Fruit fly (Drosophila melanogaster) whole organism, adult: ENCODE results near the gene CG15880.
A peak's percentile ranks its signal among the peaks of the same experiment; 100 is the strongest.

Experiments used
- CG11617 ChIP-seq: fragments of 200-800 bp; sonication (Bioruptor generic); optimal IDR thresholded peaks from 2 replicates; lab custom pipeline; 2017; ENCODE audit warnings: mild to moderate bottlenecking, missing biosample characterization, missing genetic modification reagents, missing genetic modification characterization
- CG12768 ChIP-seq: fragments of 200-800 bp; sonication (Bioruptor generic); optimal IDR thresholded peaks from 2 replicates; lab custom pipeline; 2017; ENCODE audit warnings: missing biosample characterization, missing genetic modification characterization, mild to moderate bottlenecking, moderate library complexity, missing genetic modification reagents
- CG14711 ChIP-seq: fragments of 200-800 bp; sonication (Bioruptor generic); optimal IDR thresholded peaks from 2 replicates; lab custom pipeline; 2018; ENCODE audit warnings: missing biosample characterization, mild to moderate bottlenecking, missing genetic modification characterization, moderate library complexity
- CG1620 ChIP-seq: fragments of 200-800 bp; sonication (Bioruptor generic); optimal IDR thresholded peaks from 2 replicates; lab custom pipeline; 2016; ENCODE audit warnings: missing biosample characterization, missing genetic modification characterization
- CG33017 ChIP-seq: fragments of 200-800 bp; sonication (Bioruptor generic); optimal IDR thresholded peaks from 2 replicates; lab custom pipeline; 2018; ENCODE audit warnings: missing biosample characterization, mild to moderate bottlenecking, missing genetic modification characterization, moderate library complexity
- CG5204 ChIP-seq: fragments of 200-800 bp; sonication (Bioruptor generic); optimal IDR thresholded peaks from 2 replicates; lab custom pipeline; 2016; ENCODE audit warnings: missing biosample characterization, missing genetic modification characterization
- CG7045 ChIP-seq: fragments of 200-800 bp; sonication (Bioruptor generic); optimal IDR thresholded peaks from 2 replicates; lab custom pipeline; 2017; ENCODE audit warnings: missing biosample characterization, mild to moderate bottlenecking, missing genetic modification characterization
- CG7101 ChIP-seq: fragments of 200-800 bp; sonication (Bioruptor generic); optimal IDR thresholded peaks from 2 replicates; lab custom pipeline; 2018; ENCODE audit warnings: missing biosample characterization, mild to moderate bottlenecking, missing genetic modification characterization, moderate library complexity
- Clk ChIP-seq: fragments of 200-800 bp; sonication (Bioruptor generic); optimal IDR thresholded peaks from 2 replicates; lab custom pipeline; 2017; ENCODE audit warnings: missing biosample characterization, missing genetic modification characterization
- Crg-1 ChIP-seq: fragments of 200-800 bp; sonication (Bioruptor generic); optimal IDR thresholded peaks from 2 replicates; lab custom pipeline; 2016; ENCODE audit warnings: missing biosample characterization, missing genetic modification characterization
- Hr96 ChIP-seq: fragments of 200-800 bp; sonication (Bioruptor generic); optimal IDR thresholded peaks from 2 replicates; lab custom pipeline; 2016; ENCODE audit warnings: missing biosample characterization, missing genetic modification characterization
- Mnt ChIP-seq: fragments of 200-800 bp; sonication (Bioruptor generic); optimal IDR thresholded peaks from 2 replicates; lab custom pipeline; 2016; ENCODE audit warnings: missing biosample characterization, mild to moderate bottlenecking, missing genetic modification characterization
- bab1 ChIP-seq: fragments of 200-800 bp; sonication (Bioruptor generic); optimal IDR thresholded peaks from 3 replicates; lab custom pipeline; 2019; ENCODE audit warnings: missing biosample characterization, mild to moderate bottlenecking, missing genetic modification characterization, moderate library complexity
- cic ChIP-seq: fragments of 200-800 bp; sonication (Bioruptor generic); optimal IDR thresholded peaks from 2 replicates; lab custom pipeline; 2017; ENCODE audit warnings: missing biosample characterization, mild to moderate bottlenecking, missing genetic modification characterization, moderate library complexity
- cnc ChIP-seq, 2 experiments: fragments of >200 bp; optimal IDR thresholded peaks; 2 replicates each; lab custom pipeline; 2017
- kay ChIP-seq: fragments of 200-800 bp; sonication (Bioruptor generic); peaks from one replicate; lab custom pipeline; 2016; ENCODE audit warnings: missing biosample characterization, missing genetic modification characterization, borderline replicate concordance
- ovo ChIP-seq: fragments of 200-800 bp; sonication (Bioruptor generic); optimal IDR thresholded peaks from 2 replicates; lab custom pipeline; 2016; ENCODE audit warnings: missing biosample characterization, missing genetic modification characterization
- pad ChIP-seq: fragments of 200-800 bp; sonication (Bioruptor generic); optimal IDR thresholded peaks from 3 replicates; lab custom pipeline; 2017; ENCODE audit warnings: missing biosample characterization, missing genetic modification characterization, mild to moderate bottlenecking, moderate library complexity, missing genetic modification reagents
- tj ChIP-seq: fragments of 200-800 bp; sonication (Bioruptor generic); optimal IDR thresholded peaks from 3 replicates; lab custom pipeline; 2017; ENCODE audit warnings: missing biosample characterization, mild to moderate bottlenecking, missing genetic modification characterization, moderate library complexity
- toe ChIP-seq: fragments of 200-800 bp; sonication (Bioruptor generic); optimal IDR thresholded peaks from 2 replicates; lab custom pipeline; 2016; ENCODE audit warnings: missing biosample characterization, missing genetic modification characterization

Gene CG15880

DNA sequence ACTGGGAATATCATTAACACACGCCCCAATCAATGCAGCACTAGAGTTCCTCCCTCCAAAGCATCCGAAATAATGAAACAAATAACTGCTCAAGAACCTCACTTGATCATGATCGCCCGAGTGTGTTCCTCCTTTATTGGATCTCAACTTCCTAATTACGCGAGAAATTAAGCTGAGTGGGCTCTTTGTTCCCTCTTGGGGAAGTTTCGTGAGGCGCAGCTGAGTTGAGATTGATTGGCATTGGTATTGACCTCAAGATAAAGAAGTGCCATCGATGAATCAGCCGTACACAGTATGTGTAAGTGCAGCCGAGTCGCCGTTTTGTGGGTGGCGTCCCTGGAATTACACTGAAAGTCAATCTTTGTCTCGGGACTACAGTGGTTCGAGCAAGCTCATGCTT, 25.1 kb upstream of the CG15880 start:
- no peak for TF ChIP-seq CG1620 (GFP tag; lab: Kevin White, UChicago)
- TF ChIP-seq tj (GFP tag; lab: Kevin White, UChicago), result peak; percentile 57

dm6 chr2L:841708-842107, 24.0 kb upstream of the CG15880 start:
- TF ChIP-seq toe (GFP tag; lab: Kevin White, UChicago) (peak; percentile 18), cic (GFP tag; lab: Kevin White, UChicago) (no peak), bab1 (GFP tag; lab: Kevin White, UChicago) (peak; percentile 93), Mnt (GFP tag; lab: Kevin White, UChicago) (no peak), CG11617 (GFP tag; lab: Kevin White, UChicago) (peak; percentile 49), pad (GFP tag; lab: Kevin White, UChicago) (peak; percentile 64), CG7101 (peak; percentile 72), Hr96 (GFP tag; lab: Kevin White, UChicago) (peak; percentile 66), Clk (GFP tag; lab: Kevin White, UChicago) (peak; percentile 13), ovo (GFP tag; lab: Kevin White, UChicago) (no peak), tj (GFP tag; lab: Kevin White, UChicago) (peak; percentile 98), CG33017 (tag; lab: Kevin White, UChicago) (peak; percentile 54), Crg-1 (GFP tag; lab: Kevin White, UChicago) (no peak), cnc (optimal IDR thresholded peaks at IDR 0.05; lab: Kevin White, UChicago) (no peak), CG7045 (peak; percentile 82), CG14711 (tag; lab: Kevin White, UChicago) (peak; percentile 78), CG5204 (no peak), CG1620 (GFP tag; lab: Kevin White, UChicago) (peak; percentile 50), CG12768 (GFP tag; lab: Kevin White, UChicago) (peak; percentile 81), kay (GFP tag; lab: Kevin White, UChicago) (no peak)

DNA sequence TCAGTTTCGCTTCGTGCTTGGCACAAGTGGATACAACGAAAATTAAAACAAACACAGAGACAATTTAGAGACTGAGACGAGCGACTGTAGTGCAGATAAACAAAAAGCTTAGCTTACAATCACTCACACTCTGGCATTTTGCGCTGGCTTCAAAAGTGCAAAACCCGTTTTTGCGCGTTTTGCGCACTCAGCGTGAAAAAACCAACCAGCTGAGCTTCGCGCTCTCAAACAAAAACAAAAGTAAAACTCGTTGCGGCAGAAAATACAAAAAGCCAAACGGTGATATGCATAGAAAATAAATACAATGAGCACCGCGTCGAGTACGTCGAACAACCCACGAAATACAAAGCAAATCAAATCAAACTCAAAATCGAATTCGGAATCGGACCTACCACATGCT, 23.0 kb upstream of the CG15880 start:
- TF ChIP-seq toe (GFP tag; lab: Kevin White, UChicago), result no peak
- TF ChIP-seq pad (GFP tag; lab: Kevin White, UChicago), result no peak
- no peak for TF ChIP-seq CG11617 (GFP tag; lab: Kevin White, UChicago)
- no peak for TF ChIP-seq CG33017 (tag; lab: Kevin White, UChicago)
- TF ChIP-seq CG12768 (GFP tag; lab: Kevin White, UChicago), result peak; percentile 39
- no peak for TF ChIP-seq Crg-1 (GFP tag; lab: Kevin White, UChicago)
- peak; percentile 95 for TF ChIP-seq kay (GFP tag; lab: Kevin White, UChicago)
- no peak for TF ChIP-seq cnc (optimal IDR thresholded peaks at IDR 0.05; lab: Kevin White, UChicago)
- TF ChIP-seq CG7045, result no peak
- no peak for TF ChIP-seq CG1620 (GFP tag; lab: Kevin White, UChicago)
- peak; percentile 98 for TF ChIP-seq tj (GFP tag; lab: Kevin White, UChicago)
- no peak for TF ChIP-seq Mnt (GFP tag; lab: Kevin White, UChicago)
- TF ChIP-seq cic (GFP tag; lab: Kevin White, UChicago), result peak; percentile 63
- TF ChIP-seq bab1 (GFP tag; lab: Kevin White, UChicago), result peak; percentile 10

DNA sequence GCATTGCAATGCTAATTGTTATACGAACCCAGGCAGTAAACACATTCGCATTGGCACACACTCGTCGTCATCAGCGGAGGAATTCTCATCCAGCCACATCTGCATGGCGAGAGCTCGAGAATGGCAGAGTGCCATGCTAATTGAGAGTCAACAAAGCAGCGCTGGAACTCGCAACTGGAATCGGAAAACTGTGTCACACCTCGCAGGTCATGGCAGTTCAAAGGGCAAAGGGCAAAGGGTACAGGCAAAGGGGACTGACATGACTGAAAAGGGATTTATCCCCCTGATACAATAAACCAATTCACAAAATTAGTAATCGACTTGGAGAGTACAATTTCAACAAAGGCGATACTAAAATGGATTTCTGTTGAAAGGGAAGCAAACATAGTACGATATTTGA, 22.3 kb upstream of the CG15880 start:
- TF ChIP-seq CG7045 (peak; percentile 19), ovo (GFP tag; lab: Kevin White, UChicago) (peak; percentile 19), Crg-1 (GFP tag; lab: Kevin White, UChicago) (no peak), CG12768 (GFP tag; lab: Kevin White, UChicago) (peak; percentile 25)

DNA sequence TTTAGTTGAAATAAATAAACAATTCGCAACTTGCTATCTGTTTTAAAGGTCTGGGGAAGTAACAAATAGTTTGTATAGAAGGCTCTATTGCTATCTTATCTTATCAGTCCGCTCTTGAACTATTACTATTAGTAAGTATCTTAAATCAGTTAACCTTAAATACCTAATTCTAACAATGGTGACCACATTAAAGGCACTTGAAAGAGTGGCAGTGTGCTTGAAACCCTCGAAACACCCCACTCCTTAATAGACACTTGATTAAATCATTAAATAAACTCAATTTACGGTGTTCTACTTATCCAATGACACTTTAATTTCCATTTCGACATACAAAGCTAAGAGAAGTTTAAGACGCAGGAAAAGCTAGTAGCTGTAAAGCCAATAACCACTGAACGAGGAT, 21.0 kb upstream of the CG15880 start:
- TF ChIP-seq cic (GFP tag; lab: Kevin White, UChicago), result peak; percentile 5
- TF ChIP-seq CG11617 (GFP tag; lab: Kevin White, UChicago), result no peak

dm6 chr2L:837989-838388, 20.2 kb upstream of the CG15880 start:
- TF ChIP-seq Mnt (GFP tag; lab: Kevin White, UChicago) (no peak), CG11617 (GFP tag; lab: Kevin White, UChicago) (no peak), CG1620 (GFP tag; lab: Kevin White, UChicago) (no peak), Hr96 (GFP tag; lab: Kevin White, UChicago) (no peak), bab1 (GFP tag; lab: Kevin White, UChicago) (no peak), CG14711 (tag; lab: Kevin White, UChicago) (no peak), ovo (GFP tag; lab: Kevin White, UChicago) (no peak), kay (GFP tag; lab: Kevin White, UChicago) (no peak), tj (GFP tag; lab: Kevin White, UChicago) (no peak), pad (GFP tag; lab: Kevin White, UChicago) (no peak), cnc (optimal IDR thresholded peaks at IDR 0.05; lab: Kevin White, UChicago) (no peak), CG7101 (no peak), cic (GFP tag; lab: Kevin White, UChicago) (no peak)
